Fruit fly (Drosophila melanogaster) whole organism, prepupa: ENCODE results near the gene RpS27A.
A peak's percentile ranks its signal among the peaks of the same experiment; 100 is the strongest.

Experiments
- Blimp-1 ChIP-seq: fragments of 200-800 bp; sonication (Bioruptor generic); optimal IDR thresholded peaks from 3 replicates; lab custom pipeline; 2017; ENCODE audit warnings: missing biosample characterization, missing genetic modification characterization, mild to moderate bottlenecking, moderate library complexity, missing genetic modification reagents
- CG10631 ChIP-seq: fragments of 200-800 bp; sonication (Bioruptor generic); optimal IDR thresholded peaks from 2 replicates; lab custom pipeline; 2016; ENCODE audit warnings: missing biosample characterization, missing genetic modification characterization
- CG10669 ChIP-seq: fragments of 200-800 bp; sonication (Bioruptor generic); optimal IDR thresholded peaks from 3 replicates; lab custom pipeline; 2018; ENCODE audit warnings: missing biosample characterization, mild to moderate bottlenecking, missing genetic modification characterization, moderate library complexity
- CG11294 ChIP-seq: fragments of 200-800 bp; sonication (Bioruptor generic); IDR thresholded peaks from 2 replicates; pipeline ENCODE4 v1.3.6; 2022; ENCODE audit warnings: missing biosample characterization, missing genetic modification characterization
- CG11762 ChIP-seq: fragments of 200-800 bp; sonication (Bioruptor generic); optimal IDR thresholded peaks from 3 replicates; lab custom pipeline; 2016; ENCODE audit warnings: missing biosample characterization, missing genetic modification characterization; ENCODE audit not compliant: insufficient read depth
- CG11902 ChIP-seq: fragments of 200-800 bp; sonication (Bioruptor generic); optimal IDR thresholded peaks from 3 replicates; lab custom pipeline; 2016; ENCODE audit warnings: missing biosample characterization, missing genetic modification characterization
- CG15336 ChIP-seq: fragments of 200-800 bp; sonication (Bioruptor generic); IDR thresholded peaks from 2 replicates; pipeline ENCODE4 v1.3.6; 2022; ENCODE audit warnings: missing biosample characterization, missing genetic modification characterization
- CG16779 ChIP-seq: fragments of 200-800 bp; sonication (Bioruptor generic); optimal IDR thresholded peaks from 3 replicates; lab custom pipeline; 2017; ENCODE audit warnings: missing biosample characterization, mild to moderate bottlenecking, missing genetic modification characterization
- CG3032 ChIP-seq: fragments of 200-800 bp; optimal IDR thresholded peaks from 2 replicates; lab custom pipeline; 2019; ENCODE audit warnings: missing biosample characterization, mild to moderate bottlenecking, missing genetic modification characterization, moderate library complexity
- CG31627 ChIP-seq: fragments of 200-800 bp; sonication (Bioruptor generic); optimal IDR thresholded peaks from 3 replicates; lab custom pipeline; 2016; ENCODE audit warnings: missing biosample characterization, missing genetic modification characterization
- CG32006 ChIP-seq: fragments of 200-800 bp; sonication (Bioruptor generic); optimal IDR thresholded peaks from 3 replicates; lab custom pipeline; 2017; ENCODE audit warnings: missing biosample characterization, mild to moderate bottlenecking, missing genetic modification characterization
- CG34406 ChIP-seq: fragments of 200-800 bp; sonication (Bioruptor generic); optimal IDR thresholded peaks from 3 replicates; lab custom pipeline; 2016; ENCODE audit warnings: missing biosample characterization, missing genetic modification characterization
- CG4318 ChIP-seq: fragments of 200-800 bp; sonication (Bioruptor generic); optimal IDR thresholded peaks from 3 replicates; lab custom pipeline; 2017; ENCODE audit warnings: missing biosample characterization, mild to moderate bottlenecking, missing genetic modification characterization
- CG6163 ChIP-seq: fragments of 200-800 bp; sonication (Bioruptor generic); IDR thresholded peaks from 3 replicates; pipeline ENCODE4 v1.3.6; 2022; ENCODE audit warnings: missing biosample characterization, missing genetic modification characterization
- CG6276 ChIP-seq: fragments of 200-800 bp; sonication (Bioruptor generic); optimal IDR thresholded peaks from 2 replicates; lab custom pipeline; 2017; ENCODE audit warnings: missing biosample characterization, mild to moderate bottlenecking, missing genetic modification characterization
- CG6792 ChIP-seq: fragments of 200-800 bp; sonication (Bioruptor generic); optimal IDR thresholded peaks from 3 replicates; lab custom pipeline; 2016; ENCODE audit warnings: missing biosample characterization, missing genetic modification characterization
- CG7368 ChIP-seq: fragments of 200-800 bp; sonication (Bioruptor generic); optimal IDR thresholded peaks from 3 replicates; lab custom pipeline; 2016; ENCODE audit warnings: missing biosample characterization, missing genetic modification characterization
- CG8119 ChIP-seq: fragments of 200-800 bp; sonication (Bioruptor generic); IDR thresholded peaks from 3 replicates; pipeline ENCODE4 v1.3.6; 2022; ENCODE audit warnings: missing biosample characterization, missing genetic modification characterization
- CG8319 ChIP-seq: fragments of 200-800 bp; sonication (Bioruptor generic); optimal IDR thresholded peaks from 3 replicates; lab custom pipeline; 2016; ENCODE audit warnings: missing biosample characterization, missing genetic modification characterization
- CG8632 ChIP-seq: fragments of 200-800 bp; sonication (Bioruptor generic); optimal IDR thresholded peaks from 3 replicates; lab custom pipeline; 2016; ENCODE audit warnings: missing biosample characterization, missing genetic modification characterization
- CG9139 ChIP-seq: fragments of 200-800 bp; sonication (Bioruptor generic); optimal IDR thresholded peaks from 3 replicates; lab custom pipeline; 2017; ENCODE audit warnings: missing biosample characterization, mild to moderate bottlenecking, missing genetic modification characterization
- Eip75B ChIP-seq: fragments of 200-800 bp; sonication (Bioruptor generic); optimal IDR thresholded peaks from 3 replicates; lab custom pipeline; 2016; ENCODE audit warnings: missing biosample characterization, missing genetic modification characterization
- Eip78C ChIP-seq: fragments of 200-800 bp; sonication (Bioruptor generic); peaks from one replicate; lab custom pipeline; 2016; ENCODE audit warnings: missing biosample characterization, missing genetic modification characterization
- Eip93F ChIP-seq: fragments of 200-800 bp; sonication (Bioruptor generic); optimal IDR thresholded peaks from 2 replicates; lab custom pipeline; 2016; ENCODE audit warnings: missing biosample characterization, mild to moderate bottlenecking, missing genetic modification characterization
- Ets21C ChIP-seq: fragments of 200-800 bp; sonication (Bioruptor generic); optimal IDR thresholded peaks from 3 replicates; lab custom pipeline; 2016; ENCODE audit warnings: missing biosample characterization, missing genetic modification characterization
- Ets96B ChIP-seq: fragments of 200-800 bp; optimal IDR thresholded peaks from 2 replicates; lab custom pipeline; 2019; ENCODE audit warnings: missing biosample characterization, mild to moderate bottlenecking, missing genetic modification characterization, moderate library complexity
- Gug ChIP-seq: fragments of 200-800 bp; sonication (Bioruptor generic); IDR thresholded peaks from 2 replicates; pipeline ENCODE4 v1.3.6; 2022; ENCODE audit warnings: missing biosample characterization, missing genetic modification characterization
- Hr38 ChIP-seq: sonication (Bioruptor generic); optimal IDR thresholded peaks from 2 replicates; lab custom pipeline; 2016; ENCODE audit warnings: missing biosample characterization, missing genetic modification characterization
- Hr4 ChIP-seq: fragments of 200-800 bp; sonication (Bioruptor generic); optimal IDR thresholded peaks from 3 replicates; lab custom pipeline; 2016; ENCODE audit warnings: missing biosample characterization, missing genetic modification characterization
- Lpt ChIP-seq: fragments of 200-800 bp; sonication (Bioruptor generic); optimal IDR thresholded peaks from 3 replicates; lab custom pipeline; 2016; ENCODE audit warnings: missing biosample characterization, missing genetic modification characterization
- Met ChIP-seq: fragments of 200-800 bp; sonication (Bioruptor generic); optimal IDR thresholded peaks from 3 replicates; lab custom pipeline; 2016; ENCODE audit warnings: missing biosample characterization, missing genetic modification characterization
- OdsH ChIP-seq: fragments of 200-800 bp; sonication (Bioruptor generic); optimal IDR thresholded peaks from 3 replicates; lab custom pipeline; 2016; ENCODE audit warnings: missing biosample characterization, missing genetic modification characterization
- Smox ChIP-seq: fragments of 200-800 bp; sonication (Bioruptor generic); optimal IDR thresholded peaks from 3 replicates; lab custom pipeline; 2016; ENCODE audit warnings: missing biosample characterization, missing genetic modification characterization
- Sox102F ChIP-seq: fragments of 200-800 bp; sonication (Bioruptor generic); optimal IDR thresholded peaks from 2 replicates; lab custom pipeline; 2016; ENCODE audit warnings: missing biosample characterization, mild to moderate bottlenecking, missing genetic modification characterization
- Sox14 ChIP-seq: fragments of 200-800 bp; sonication (Bioruptor generic); optimal IDR thresholded peaks from 3 replicates; lab custom pipeline; 2016; ENCODE audit warnings: missing biosample characterization, missing genetic modification characterization
- Sox15 ChIP-seq: fragments of 200-800 bp; sonication (Bioruptor generic); optimal IDR thresholded peaks from 3 replicates; lab custom pipeline; 2016; ENCODE audit warnings: missing biosample characterization, missing genetic modification characterization
- achi ChIP-seq: fragments of 200-800 bp; sonication (Bioruptor generic); optimal IDR thresholded peaks from 3 replicates; lab custom pipeline; 2016; ENCODE audit warnings: missing biosample characterization, missing genetic modification characterization
- acj6 ChIP-seq: fragments of 200-800 bp; sonication (Bioruptor generic); optimal IDR thresholded peaks from 3 replicates; lab custom pipeline; 2016; ENCODE audit warnings: missing biosample characterization, missing genetic modification characterization
- cyc ChIP-seq: fragments of 200-800 bp; sonication (Bioruptor generic); optimal IDR thresholded peaks from 3 replicates; lab custom pipeline; 2016; ENCODE audit warnings: missing biosample characterization, missing genetic modification characterization
- dsx ChIP-seq: fragments of 200-800 bp; optimal IDR thresholded peaks from 3 replicates; lab custom pipeline; 2019; ENCODE audit warnings: missing biosample characterization, mild to moderate bottlenecking, missing genetic modification characterization, moderate library complexity; ENCODE audit not compliant: poor library complexity, severe bottlenecking
- eg ChIP-seq: fragments of 200-800 bp; sonication (Bioruptor generic); IDR thresholded peaks from 3 replicates; pipeline ENCODE4 v1.3.6; 2022; ENCODE audit warnings: missing biosample characterization, missing genetic modification characterization
- esn ChIP-seq: fragments of 200-800 bp; sonication (Bioruptor generic); optimal IDR thresholded peaks from 2 replicates; lab custom pipeline; 2016; ENCODE audit warnings: missing biosample characterization, mild to moderate bottlenecking, missing genetic modification characterization, moderate library complexity
- fd59A ChIP-seq: fragments of 200-800 bp; sonication (Bioruptor generic); optimal IDR thresholded peaks from 2 replicates; lab custom pipeline; 2017; ENCODE audit warnings: missing biosample characterization, mild to moderate bottlenecking, missing genetic modification characterization, missing genetic modification reagents
- fd85E ChIP-seq: fragments of 200-800 bp; sonication (Bioruptor generic); optimal IDR thresholded peaks from 3 replicates; lab custom pipeline; 2016; ENCODE audit warnings: missing biosample characterization, missing genetic modification characterization
- fkh ChIP-seq: fragments of 200-800 bp; sonication (Bioruptor generic); optimal IDR thresholded peaks from 3 replicates; lab custom pipeline; 2017; ENCODE audit warnings: missing biosample characterization, mild to moderate bottlenecking, missing genetic modification characterization, moderate library complexity
- net ChIP-seq: fragments of 200-800 bp; sonication (Bioruptor generic); optimal IDR thresholded peaks from 3 replicates; lab custom pipeline; 2016; ENCODE audit warnings: missing biosample characterization, missing genetic modification characterization
- pdm3 ChIP-seq: fragments of 200-800 bp; sonication (Bioruptor generic); optimal IDR thresholded peaks from 3 replicates; lab custom pipeline; 2016; ENCODE audit warnings: missing biosample characterization, missing genetic modification characterization
- ss ChIP-seq, 2 experiments: fragments of 200-800 bp; sonication (Bioruptor generic); optimal IDR thresholded peaks; 2 replicates in 1 of 2; 3 replicates in 1 of 2; lab custom pipeline; 2017 to 2018; ENCODE audit warnings: mild to moderate bottlenecking in 2 of 2, missing biosample characterization in 2 of 2, missing genetic modification characterization in 2 of 2, moderate library complexity in 1 of 2
- svp ChIP-seq: fragments of 200-800 bp; sonication (Bioruptor generic); peaks from one replicate; lab custom pipeline; 2016; ENCODE audit warnings: missing biosample characterization, missing genetic modification characterization
- topi ChIP-seq: fragments of 200-800 bp; sonication (Bioruptor generic); optimal IDR thresholded peaks from 3 replicates; lab custom pipeline; 2016; ENCODE audit warnings: missing biosample characterization, missing genetic modification characterization
- vri ChIP-seq: fragments of 200-800 bp; sonication (Bioruptor generic); optimal IDR thresholded peaks from 3 replicates; lab custom pipeline; 2016; ENCODE audit warnings: missing biosample characterization, mild to moderate bottlenecking, missing genetic modification characterization

The RpS27A gene

dm6 chr2L:10387869-10388726 lies 20.1 kb upstream of the RpS27A start, which contains the start of gene da:
da (plus strand) TSS chr2L:10388105.
- peak; percentile 66 for TF ChIP-seq esn
- TF ChIP-seq cyc (GFP tag; lab: Kevin White, UChicago), result peak; percentile 50
- no peak for TF ChIP-seq fd59A
- TF ChIP-seq achi (GFP tag; lab: Kevin White, UChicago), result peak; percentile 45
- TF ChIP-seq CG11902 (GFP tag; lab: Kevin White, UChicago), result peak; percentile 11
- no peak for TF ChIP-seq CG32006 (GFP tag; lab: Kevin White, UChicago)
- no peak for TF ChIP-seq CG10631 (GFP tag; lab: Kevin White, UChicago)
- no peak for TF ChIP-seq Lpt (GFP tag; lab: Kevin White, UChicago)
- peak; percentile 80 for TF ChIP-seq Sox14 (GFP tag; lab: Kevin White, UChicago)
- TF ChIP-seq CG6792, result peak; percentile 36
- TF ChIP-seq Eip93F (GFP tag; lab: Kevin White, UChicago), result peak; percentile 21
- peak; percentile 22 for TF ChIP-seq CG10669
- TF ChIP-seq CG15336 (GFP tag; lab: Robert Waterston, UW), result 0 out of 2 replicates have a peak, but pooled peaks have one; percentile 31
- TF ChIP-seq CG8119 (GFP tag; lab: Robert Waterston, UW), result no peak; the same call in 2 of the 3 replicates
- TF ChIP-seq ss (GFP tag; optimal IDR thresholded peaks at IDR 0.05; lab: Kevin White, UChicago), result peak in 1 of 2 experiments; percentile 24
- TF ChIP-seq CG8632 (GFP tag; lab: Kevin White, UChicago), result no peak
- peak; percentile 56 for TF ChIP-seq Smox (GFP tag; lab: Kevin White, UChicago)
- TF ChIP-seq svp (GFP tag; lab: Kevin White, UChicago), result no peak
- peak; percentile 12 for TF ChIP-seq Ets21C (GFP tag; lab: Kevin White, UChicago)
- peak; percentile 73 for TF ChIP-seq Eip78C (GFP tag; lab: Kevin White, UChicago)
- no peak for TF ChIP-seq CG6276 (GFP tag; lab: Kevin White, UChicago)
- peak; percentile 38 for TF ChIP-seq acj6 (GFP tag; lab: Kevin White, UChicago)
- peak; percentile 73 for TF ChIP-seq pdm3
- peak; percentile 24 for TF ChIP-seq Ets96B (tag; lab: Kevin White, UChicago)
- peak; percentile 62 for TF ChIP-seq Met (GFP tag; lab: Kevin White, UChicago)
- peak; percentile 17 for TF ChIP-seq Blimp-1 (GFP tag; lab: Kevin White, UChicago)
- no peak for TF ChIP-seq fd85E (GFP tag; lab: Kevin White, UChicago)
- TF ChIP-seq Sox102F, result peak; percentile 4
- TF ChIP-seq vri (GFP tag; lab: Kevin White, UChicago), result peak; percentile 45
- peak; percentile 29 for TF ChIP-seq dsx
- peak; percentile 44 for TF ChIP-seq topi
- TF ChIP-seq CG11762 (GFP tag; lab: Kevin White, UChicago), result no peak
- no peak for TF ChIP-seq Hr38
- peak; percentile 24 for TF ChIP-seq CG7368 (GFP tag; lab: Kevin White, UChicago)
- peak; percentile 58 for TF ChIP-seq CG31627
- TF ChIP-seq net (GFP tag; lab: Kevin White, UChicago), result peak; percentile 23
- TF ChIP-seq CG6163, result no peak
- TF ChIP-seq CG8319 (GFP tag; lab: Kevin White, UChicago), result no peak
- peak; percentile 54 for TF ChIP-seq Hr4
- TF ChIP-seq CG3032 (tag; lab: Kevin White, UChicago), result peak; percentile 61
- no peak for TF ChIP-seq CG9139 (GFP tag; lab: Kevin White, UChicago)
- peak; percentile 5 for TF ChIP-seq Sox15
- TF ChIP-seq Eip75B (GFP tag; lab: Kevin White, UChicago), result peak; percentile 67
- TF ChIP-seq CG4318 (GFP tag; lab: Kevin White, UChicago), result no peak
- TF ChIP-seq CG34406 (GFP tag; lab: Kevin White, UChicago), result no peak
- TF ChIP-seq fkh (GFP tag; lab: Kevin White, UChicago), result peak; percentile 47
- no peak for TF ChIP-seq Gug (GFP tag; lab: Robert Waterston, UW)
- no peak for TF ChIP-seq CG16779
- TF ChIP-seq eg (GFP tag; lab: Robert Waterston, UW), result no peak; the same call in 1 of the 3 replicates
- TF ChIP-seq OdsH (GFP tag; lab: Kevin White, UChicago), result peak; percentile 58
- no peak for TF ChIP-seq CG11294 (GFP tag; lab: Robert Waterston, UW)
